Fruit fly (Drosophila melanogaster) whole organism, adult: ENCODE data around the gene CG32713.

Experiments
- CG11617 ChIP-seq: fragments of 200-800 bp; sonication (Bioruptor generic); optimal IDR thresholded peaks from 2 replicates; lab custom pipeline; 2017; ENCODE audit warnings: mild to moderate bottlenecking, missing biosample characterization, missing genetic modification reagents, missing genetic modification characterization
- CG12768 ChIP-seq: fragments of 200-800 bp; sonication (Bioruptor generic); optimal IDR thresholded peaks from 2 replicates; lab custom pipeline; 2017; ENCODE audit warnings: missing biosample characterization, missing genetic modification characterization, mild to moderate bottlenecking, moderate library complexity, missing genetic modification reagents
- CG14711 ChIP-seq: fragments of 200-800 bp; sonication (Bioruptor generic); optimal IDR thresholded peaks from 2 replicates; lab custom pipeline; 2018; ENCODE audit warnings: missing biosample characterization, mild to moderate bottlenecking, missing genetic modification characterization, moderate library complexity
- CG1620 ChIP-seq: fragments of 200-800 bp; sonication (Bioruptor generic); optimal IDR thresholded peaks from 2 replicates; lab custom pipeline; 2016; ENCODE audit warnings: missing biosample characterization, missing genetic modification characterization
- CG33017 ChIP-seq: fragments of 200-800 bp; sonication (Bioruptor generic); optimal IDR thresholded peaks from 2 replicates; lab custom pipeline; 2018; ENCODE audit warnings: missing biosample characterization, mild to moderate bottlenecking, missing genetic modification characterization, moderate library complexity
- CG5204 ChIP-seq: fragments of 200-800 bp; sonication (Bioruptor generic); optimal IDR thresholded peaks from 2 replicates; lab custom pipeline; 2016; ENCODE audit warnings: missing biosample characterization, missing genetic modification characterization
- CG7045 ChIP-seq: fragments of 200-800 bp; sonication (Bioruptor generic); optimal IDR thresholded peaks from 2 replicates; lab custom pipeline; 2017; ENCODE audit warnings: missing biosample characterization, mild to moderate bottlenecking, missing genetic modification characterization
- CG7101 ChIP-seq: fragments of 200-800 bp; sonication (Bioruptor generic); optimal IDR thresholded peaks from 2 replicates; lab custom pipeline; 2018; ENCODE audit warnings: missing biosample characterization, mild to moderate bottlenecking, missing genetic modification characterization, moderate library complexity
- Clk ChIP-seq: fragments of 200-800 bp; sonication (Bioruptor generic); optimal IDR thresholded peaks from 2 replicates; lab custom pipeline; 2017; ENCODE audit warnings: missing biosample characterization, missing genetic modification characterization
- Crg-1 ChIP-seq: fragments of 200-800 bp; sonication (Bioruptor generic); optimal IDR thresholded peaks from 2 replicates; lab custom pipeline; 2016; ENCODE audit warnings: missing biosample characterization, missing genetic modification characterization
- Hr96 ChIP-seq: fragments of 200-800 bp; sonication (Bioruptor generic); optimal IDR thresholded peaks from 2 replicates; lab custom pipeline; 2016; ENCODE audit warnings: missing biosample characterization, missing genetic modification characterization
- Mnt ChIP-seq: fragments of 200-800 bp; sonication (Bioruptor generic); optimal IDR thresholded peaks from 2 replicates; lab custom pipeline; 2016; ENCODE audit warnings: missing biosample characterization, mild to moderate bottlenecking, missing genetic modification characterization
- bab1 ChIP-seq: fragments of 200-800 bp; sonication (Bioruptor generic); optimal IDR thresholded peaks from 3 replicates; lab custom pipeline; 2019; ENCODE audit warnings: missing biosample characterization, mild to moderate bottlenecking, missing genetic modification characterization, moderate library complexity
- cic ChIP-seq: fragments of 200-800 bp; sonication (Bioruptor generic); optimal IDR thresholded peaks from 2 replicates; lab custom pipeline; 2017; ENCODE audit warnings: missing biosample characterization, mild to moderate bottlenecking, missing genetic modification characterization, moderate library complexity
- cnc ChIP-seq, 2 experiments: fragments of >200 bp; optimal IDR thresholded peaks; 2 replicates each; lab custom pipeline; 2017
- kay ChIP-seq: fragments of 200-800 bp; sonication (Bioruptor generic); peaks from one replicate; lab custom pipeline; 2016; ENCODE audit warnings: missing biosample characterization, missing genetic modification characterization, borderline replicate concordance
- ovo ChIP-seq: fragments of 200-800 bp; sonication (Bioruptor generic); optimal IDR thresholded peaks from 2 replicates; lab custom pipeline; 2016; ENCODE audit warnings: missing biosample characterization, missing genetic modification characterization
- pad ChIP-seq: fragments of 200-800 bp; sonication (Bioruptor generic); optimal IDR thresholded peaks from 3 replicates; lab custom pipeline; 2017; ENCODE audit warnings: missing biosample characterization, missing genetic modification characterization, mild to moderate bottlenecking, moderate library complexity, missing genetic modification reagents
- tj ChIP-seq: fragments of 200-800 bp; sonication (Bioruptor generic); optimal IDR thresholded peaks from 3 replicates; lab custom pipeline; 2017; ENCODE audit warnings: missing biosample characterization, mild to moderate bottlenecking, missing genetic modification characterization, moderate library complexity
- toe ChIP-seq: fragments of 200-800 bp; sonication (Bioruptor generic); optimal IDR thresholded peaks from 2 replicates; lab custom pipeline; 2016; ENCODE audit warnings: missing biosample characterization, missing genetic modification characterization

The CG32713 gene

DNA sequence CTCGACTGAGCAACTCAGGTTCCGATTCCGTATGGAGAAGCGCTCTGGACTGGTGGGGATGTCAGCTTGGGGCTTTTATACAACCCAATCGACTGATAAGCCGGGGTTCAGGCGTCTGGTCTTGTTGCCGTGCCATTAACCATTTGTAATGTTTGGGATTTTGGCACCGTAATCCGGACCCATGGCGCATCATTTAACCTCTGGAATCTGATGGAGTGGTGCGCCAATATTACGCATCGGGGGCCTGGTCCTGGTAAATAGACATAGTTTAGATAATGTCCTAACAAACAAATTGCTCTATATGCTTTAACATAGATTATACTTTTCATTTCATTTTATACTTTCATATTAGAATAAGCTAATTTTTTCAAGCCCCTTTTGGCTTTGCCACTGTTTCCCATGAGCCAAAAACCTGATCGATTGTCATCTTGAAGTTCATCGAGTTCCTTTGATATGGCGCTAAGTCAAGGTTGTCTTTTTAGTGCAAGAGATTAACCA is 11.6 kb upstream of the CG32713 start, which contains the start of gene CG12116:
Gene CG12116, minus strand, starts transcription at position 51 of the 498 bp plus-strand sequence.
- TF ChIP-seq Crg-1 (GFP tag; lab: Kevin White, UChicago) (no peak), CG5204 (GFP tag; lab: Kevin White, UChicago) (no peak), Mnt (GFP tag; lab: Kevin White, UChicago) (no peak), CG14711 (tag; lab: Kevin White, UChicago) (no peak), bab1 (GFP tag; lab: Kevin White, UChicago) (no peak), CG12768 (GFP tag; lab: Kevin White, UChicago) (no peak), CG7045 (GFP tag; lab: Kevin White, UChicago) (no peak), Clk (no peak), ovo (GFP tag; lab: Kevin White, UChicago) (no peak), cic (no peak), CG7101 (tag; lab: Kevin White, UChicago) (no peak), kay (GFP tag; lab: Kevin White, UChicago) (no peak), cnc (optimal IDR thresholded peaks at IDR 0.05; lab: Kevin White, UChicago) (no peak), Hr96 (no peak), pad (no peak)

DNA sequence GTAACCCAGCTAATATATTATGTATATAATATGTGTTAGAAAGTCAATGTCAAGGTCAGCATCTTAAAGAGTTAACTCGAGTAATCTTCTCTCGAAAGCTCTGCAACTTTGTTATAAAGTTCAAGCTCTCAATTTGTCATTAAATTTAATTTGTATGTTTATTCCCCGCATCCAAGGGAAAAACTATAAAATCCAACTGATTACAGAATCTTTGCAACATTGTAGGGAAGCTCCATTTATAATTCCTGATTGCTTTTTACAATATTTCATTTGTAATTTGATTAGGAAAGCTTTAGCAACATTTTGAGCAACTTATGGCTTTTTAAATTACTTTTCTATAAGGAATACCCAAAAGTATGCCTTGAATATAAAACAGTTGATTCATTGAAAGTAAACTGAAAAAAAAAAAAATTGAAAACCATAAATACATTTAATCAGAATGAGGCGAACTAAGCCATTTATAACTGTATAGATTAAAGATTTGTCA is 9.3 kb upstream of the CG32713 start:
- TF ChIP-seq bab1 (GFP tag; lab: Kevin White, UChicago) (peak; percentile 32), CG1620 (no peak)

dm6 chrX:8464378-8465036 is 7.1 kb upstream of the CG32713 start, which contains the start of gene Sptr:
Gene Sptr, minus strand, starts transcription at chrX:8464438.
- peak; percentile 96 for TF ChIP-seq Hr96
- TF ChIP-seq CG14711 (tag; lab: Kevin White, UChicago), result peak; percentile 97
- TF ChIP-seq CG7101 (tag; lab: Kevin White, UChicago), result peak; percentile 99
- TF ChIP-seq Mnt (GFP tag; lab: Kevin White, UChicago), result peak; percentile 92
- no peak for TF ChIP-seq cnc (optimal IDR thresholded peaks at IDR 0.05; lab: Kevin White, UChicago)
- peak; percentile 97 for TF ChIP-seq kay (GFP tag; lab: Kevin White, UChicago)
- TF ChIP-seq Crg-1 (GFP tag; lab: Kevin White, UChicago), result peak; percentile 99
- TF ChIP-seq CG33017, result peak; percentile 94
- peak; percentile 99 for TF ChIP-seq ovo (GFP tag; lab: Kevin White, UChicago)
- TF ChIP-seq CG11617 (GFP tag; lab: Kevin White, UChicago), result peak; percentile 100
- peak; percentile 91 for TF ChIP-seq CG7045 (GFP tag; lab: Kevin White, UChicago)
- peak; percentile 90 for TF ChIP-seq toe
- TF ChIP-seq CG1620, result peak; percentile 100
- peak; percentile 82 for TF ChIP-seq cic
- TF ChIP-seq pad, result peak; percentile 92
- TF ChIP-seq bab1 (GFP tag; lab: Kevin White, UChicago), result peak; percentile 100
- peak; percentile 87 for TF ChIP-seq CG5204 (GFP tag; lab: Kevin White, UChicago)
- peak; percentile 92 for TF ChIP-seq CG12768 (GFP tag; lab: Kevin White, UChicago)
- peak; percentile 72 for TF ChIP-seq Clk
- peak; percentile 92 for TF ChIP-seq tj (GFP tag; lab: Kevin White, UChicago)

DNA sequence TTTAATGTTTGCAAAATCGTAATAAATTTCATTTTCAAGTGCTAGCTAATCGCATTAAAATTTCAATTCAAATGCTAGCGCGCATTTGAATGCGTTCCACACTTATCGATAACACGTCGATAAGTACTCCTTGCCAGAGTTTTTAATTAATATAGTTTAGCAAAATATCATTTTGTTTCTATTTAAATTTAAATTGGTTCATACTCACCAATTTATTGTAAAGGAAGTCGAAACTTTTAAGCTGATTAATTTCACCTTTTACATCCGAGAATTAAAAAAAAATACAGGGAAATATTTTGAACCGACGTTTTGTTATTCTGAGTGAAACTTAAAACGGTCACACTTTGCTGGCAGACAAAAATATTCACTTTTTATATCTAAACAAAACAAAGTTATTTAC is 3.7 kb upstream of the CG32713 start, which contains the start of gene Es2:
Gene Es2, plus strand, starts transcription at position 333 of the 400 bp plus-strand sequence.
- TF ChIP-seq CG11617 (GFP tag; lab: Kevin White, UChicago) (no peak), CG7101 (tag; lab: Kevin White, UChicago) (no peak), CG1620 (no peak), tj (GFP tag; lab: Kevin White, UChicago) (no peak), Crg-1 (GFP tag; lab: Kevin White, UChicago) (no peak), bab1 (GFP tag; lab: Kevin White, UChicago) (peak; percentile 67), ovo (GFP tag; lab: Kevin White, UChicago) (no peak)

- TF ChIP-seq Clk (no peak), kay (GFP tag; lab: Kevin White, UChicago) (no peak), CG1620 (no peak), CG7045 (GFP tag; lab: Kevin White, UChicago) (no peak), CG33017 (no peak), Hr96 (no peak), CG14711 (tag; lab: Kevin White, UChicago) (no peak), Crg-1 (GFP tag; lab: Kevin White, UChicago) (peak; percentile 2), Mnt (GFP tag; lab: Kevin White, UChicago) (peak; percentile 6), tj (GFP tag; lab: Kevin White, UChicago) (no peak), pad (no peak), bab1 (GFP tag; lab: Kevin White, UChicago) (no peak), CG12768 (GFP tag; lab: Kevin White, UChicago) (no peak), toe (no peak), cic (peak; percentile 2), CG11617 (GFP tag; lab: Kevin White, UChicago) (no peak), cnc (optimal IDR thresholded peaks at IDR 0.05; lab: Kevin White, UChicago) (no peak)
These were observed 3.3 kb upstream of the CG32713 start, which contains the start of gene CG15347 for dm6 chrX:8460686-8461085. Gene CG15347, minus strand, starts transcription at chrX:8460898.

DNA sequence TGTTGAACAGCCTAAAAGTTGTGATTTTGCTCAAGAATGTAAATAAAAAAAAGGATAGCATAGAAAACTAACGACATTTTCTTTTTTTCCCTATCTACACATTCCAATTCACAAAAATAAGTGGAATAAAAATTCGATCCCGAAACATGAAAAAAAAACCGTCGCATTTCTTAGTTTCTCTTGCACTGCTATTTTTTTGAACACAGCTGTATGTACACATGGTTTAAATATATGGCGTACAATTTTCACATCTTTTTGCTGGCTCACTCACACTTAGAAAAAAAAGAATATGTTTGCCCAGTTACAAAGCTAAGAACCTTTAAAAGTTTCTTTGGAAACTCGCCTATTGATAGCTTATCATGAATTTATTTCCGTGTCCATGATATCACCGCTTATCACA is 2.8 kb upstream of the CG32713 start:
- TF ChIP-seq kay (GFP tag; lab: Kevin White, UChicago) (peak; percentile 34), CG7045 (GFP tag; lab: Kevin White, UChicago) (no peak)
